Worm (Caenorhabditis elegans) whole organism, midembryonic: ENCODE measurements around the gene F14H8.8.

Experiments used
- T22C8.4 ChIP-seq: fragments of 200-800 bp; sonication (Bioruptor generic); IDR thresholded peaks from 2 replicates; pipeline ENCODE4 v1.3.6; 2022; ENCODE audit warnings: missing genetic modification characterization, missing compliant biosample characterization
- cog-1 ChIP-seq: sonication (generic microtip); optimal IDR thresholded peaks from 2 replicates; lab custom pipeline; 2016; ENCODE audit warnings: missing genetic modification characterization, missing compliant biosample characterization
- flt-1 ChIP-seq: fragments of 200-800 bp; sonication (Bioruptor generic); IDR thresholded peaks from 2 replicates; pipeline ENCODE4 v1.3.6; 2022; ENCODE audit warnings: missing genetic modification characterization, missing compliant biosample characterization
- klf-2 ChIP-seq: fragments of 200-800 bp; sonication (Bioruptor generic); conservative IDR thresholded peaks from 2 replicates; pipeline ENCODE4 v1.3.6; 2022; ENCODE audit warnings: missing genetic modification reagents, missing genetic modification characterization, missing compliant biosample characterization
- med-1 ChIP-seq: sonication (generic microtip); optimal IDR thresholded peaks from 2 replicates; lab custom pipeline; 2017; ENCODE audit warnings: missing genetic modification characterization, mild to moderate bottlenecking, missing compliant biosample characterization, antibody characterized with exemption, missing genetic modification reagents; ENCODE audit not compliant: insufficient read depth
- ref-1 ChIP-seq: fragments of 200-800 bp; sonication (Bioruptor generic); conservative IDR thresholded peaks from 2 replicates; pipeline ENCODE4 v1.3.6; 2022; ENCODE audit warnings: missing genetic modification reagents, missing genetic modification characterization, missing compliant biosample characterization
- tab-1 ChIP-seq: fragments of 200-800 bp; sonication (Bioruptor generic); IDR thresholded peaks from 2 replicates; pipeline ENCODE4 v1.3.6; 2022; ENCODE audit warnings: missing genetic modification characterization, missing compliant biosample characterization
- ztf-23 ChIP-seq: fragments of 200-800 bp; sonication (Bioruptor generic); IDR thresholded peaks from 2 replicates; pipeline ENCODE4 v1.3.6; 2022; ENCODE audit warnings: missing genetic modification reagents, missing genetic modification characterization, missing compliant biosample characterization
- ztf-29 ChIP-seq: fragments of 200-800 bp; sonication (Bioruptor generic); IDR thresholded peaks from 2 replicates; pipeline ENCODE4 v1.3.6; 2022; ENCODE audit warnings: missing genetic modification reagents, missing genetic modification characterization, missing compliant biosample characterization

The F14H8.8 gene

DNA sequence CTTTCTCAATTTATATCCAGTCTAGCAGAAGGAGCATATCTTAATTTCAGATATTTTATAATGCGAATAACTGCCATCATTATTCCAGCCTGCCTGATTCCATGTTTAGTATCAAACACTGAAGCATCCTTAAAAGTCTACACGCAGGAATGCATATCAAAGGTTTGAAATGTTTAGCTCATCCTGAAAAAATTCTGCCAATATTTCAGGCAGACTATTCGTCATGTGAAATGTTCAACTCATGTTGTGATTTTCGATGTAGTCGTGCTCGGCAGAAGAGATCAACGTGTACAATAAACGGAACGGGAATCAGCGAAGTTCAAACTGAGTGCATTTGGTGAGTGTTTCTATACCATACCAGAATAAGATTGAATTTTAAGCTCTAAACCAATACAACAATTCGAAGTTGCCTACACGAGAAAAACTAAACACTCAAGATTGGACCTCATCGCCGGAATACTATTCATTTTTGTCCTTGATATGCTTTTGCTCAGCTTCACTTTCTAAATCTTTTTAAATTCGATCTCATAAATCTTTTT is 29.7 kb upstream of the F14H8.8 start, which contains the start of gene T01C3.11:
Gene T01C3.11, plus strand, starts transcription at position 51 of the 539 bp plus-strand sequence.
- TF ChIP-seq T22C8.4 = no peak
- TF ChIP-seq cog-1 (tag; lab: Kevin White, UChicago) = no peak
- TF ChIP-seq ztf-23 (GFP tag; lab: Robert Waterston, UW) = no peak

DNA sequence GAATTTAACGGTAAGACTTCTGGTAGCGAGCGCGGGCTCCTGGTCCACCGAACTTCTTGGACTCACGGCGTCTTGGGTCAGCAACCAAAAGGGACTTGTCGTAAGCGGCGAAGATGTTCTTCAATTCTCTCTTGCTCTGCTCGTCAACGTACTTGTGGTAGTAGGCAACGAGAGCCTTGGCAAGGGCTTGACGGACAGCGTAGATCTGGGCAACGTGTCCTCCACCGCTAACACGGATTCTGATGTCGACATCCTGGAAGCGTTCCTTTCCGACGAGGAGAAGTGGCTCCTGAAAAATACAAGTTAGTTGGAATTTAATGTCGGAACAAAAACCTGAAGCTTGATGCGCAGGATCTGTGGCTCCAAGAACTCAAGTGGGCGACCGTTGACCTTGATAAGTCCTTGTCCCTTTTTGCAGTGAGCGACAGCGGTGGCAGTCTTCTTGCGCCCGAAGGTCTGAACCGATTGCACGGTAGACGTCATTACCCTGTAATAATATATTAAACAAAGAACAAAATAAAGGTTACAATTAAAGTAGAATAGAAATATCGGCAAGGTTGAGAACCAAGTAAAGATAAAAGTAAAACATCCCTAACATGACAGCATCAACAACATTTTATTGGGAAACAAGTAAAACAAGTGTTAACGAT is 29.1 kb upstream of the F14H8.8 start, which contains the start of gene rps-16:
Gene rps-16, minus strand, starts transcription at position 487 of the 650 bp plus-strand sequence.
- TF ChIP-seq flt-1 (GFP tag; lab: Robert Waterston, UW) (0 out of 2 replicates have a peak, but pooled peaks have one; percentile 6), cog-1 (tag; lab: Kevin White, UChicago) (no peak)

DNA sequence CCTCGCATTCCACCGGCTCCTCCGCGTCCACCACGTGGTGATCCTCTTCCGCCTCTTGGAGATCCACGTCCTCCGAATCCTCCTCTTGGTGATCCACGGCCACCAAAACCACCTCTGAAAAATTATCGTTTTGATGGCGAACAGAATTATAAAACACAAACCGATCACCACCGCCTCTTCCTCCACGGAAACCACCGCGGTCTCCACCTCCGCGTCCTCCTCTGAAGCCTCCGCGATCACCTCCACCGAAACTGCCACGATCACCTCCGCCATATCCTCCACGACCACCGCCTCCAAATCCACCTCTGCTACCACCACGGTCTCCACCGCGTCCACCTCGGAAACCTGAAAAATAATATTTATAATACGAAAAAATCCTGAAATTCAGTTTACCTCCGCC is 27.7 kb upstream of the F14H8.8 start:
- TF ChIP-seq tab-1 = no peak
- TF ChIP-seq cog-1 (tag; lab: Kevin White, UChicago) = no peak
- no peak for TF ChIP-seq ztf-29 (GFP tag; lab: Robert Waterston, UW)
- no peak for TF ChIP-seq ref-1 (GFP tag; lab: Robert Waterston, UW)
- no peak for TF ChIP-seq flt-1 (GFP tag; lab: Robert Waterston, UW)
- TF ChIP-seq med-1 (GFP tag; lab: Kevin White, UChicago) = no peak
- TF ChIP-seq klf-2 (GFP tag; lab: Robert Waterston, UW) = no peak
- TF ChIP-seq T22C8.4 = no peak
- no peak for TF ChIP-seq ztf-23 (GFP tag; lab: Robert Waterston, UW)

DNA sequence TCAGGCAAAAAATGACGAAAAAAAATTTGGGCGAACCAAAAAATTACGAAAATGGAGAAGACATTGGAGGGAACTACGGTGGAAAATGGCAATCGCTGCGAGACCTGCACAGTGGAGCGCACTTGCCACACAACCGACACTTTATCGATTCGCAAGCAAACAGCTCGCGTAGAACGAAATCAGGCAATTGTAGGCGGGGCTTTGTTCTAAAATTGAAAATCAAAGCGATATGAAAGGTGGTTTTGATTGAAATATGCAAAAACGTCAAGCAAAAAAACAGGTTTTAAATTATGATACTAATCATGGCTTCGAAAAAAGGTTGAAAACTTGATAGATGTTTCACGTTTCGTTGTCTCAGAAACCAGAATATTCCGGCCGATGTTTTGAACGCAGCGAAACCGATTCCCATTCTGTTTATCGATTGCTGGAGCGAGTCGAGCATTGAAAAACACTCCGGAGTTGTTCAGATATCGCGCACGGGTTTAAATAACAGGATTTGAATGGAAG is 27.0 kb upstream of the F14H8.8 start, which contains the start of the genes fib-1 and mut-15:
Gene fib-1, minus strand, starts transcription at position 40 of the 507 bp plus-strand sequence.
Gene mut-15, plus strand, starts transcription at position 360 of the 507 bp plus-strand sequence.
- TF ChIP-seq flt-1 (GFP tag; lab: Robert Waterston, UW) (peak; percentile 82), klf-2 (GFP tag; lab: Robert Waterston, UW) (0 out of 2 replicates have a peak, but pooled peaks have one; percentile 38), tab-1 (no peak), ztf-29 (GFP tag; lab: Robert Waterston, UW) (0 out of 2 replicates have a peak, but pooled peaks have one; percentile 26), ref-1 (GFP tag; lab: Robert Waterston, UW) (0 out of 2 replicates have a peak, but pooled peaks have one; percentile 31), T22C8.4 (peak; percentile 73), med-1 (GFP tag; lab: Kevin White, UChicago) (no peak), ztf-23 (GFP tag; lab: Robert Waterston, UW) (peak; percentile 72), cog-1 (tag; lab: Kevin White, UChicago) (peak; percentile 93)

DNA sequence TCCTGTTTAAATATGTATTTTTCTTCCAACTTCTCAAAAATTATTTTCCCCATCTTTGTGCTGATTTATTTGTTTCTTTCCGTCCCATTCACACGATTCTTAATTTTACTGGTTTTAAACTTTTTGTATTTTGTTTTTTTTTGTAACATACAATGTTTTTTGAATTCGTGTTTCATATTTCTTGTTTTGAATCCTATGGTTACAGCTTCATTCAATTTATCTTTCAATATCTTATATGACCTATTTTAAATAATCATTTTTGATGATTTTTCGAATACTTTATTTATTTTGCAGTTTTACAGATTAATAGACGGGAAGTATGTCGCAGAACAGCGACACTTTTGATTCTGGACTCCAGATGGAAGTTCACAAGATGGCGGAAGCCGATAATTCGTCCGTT is 24.5 kb upstream of the F14H8.8 start, which contains the start of gene hrde-2:
Gene hrde-2, plus strand, starts transcription at position 301 of the 400 bp plus-strand sequence.
- TF ChIP-seq ztf-29 (GFP tag; lab: Robert Waterston, UW) = no peak
- no peak for TF ChIP-seq ref-1 (GFP tag; lab: Robert Waterston, UW)
- no peak for TF ChIP-seq ztf-23 (GFP tag; lab: Robert Waterston, UW)
- TF ChIP-seq flt-1 (GFP tag; lab: Robert Waterston, UW) = no peak

DNA sequence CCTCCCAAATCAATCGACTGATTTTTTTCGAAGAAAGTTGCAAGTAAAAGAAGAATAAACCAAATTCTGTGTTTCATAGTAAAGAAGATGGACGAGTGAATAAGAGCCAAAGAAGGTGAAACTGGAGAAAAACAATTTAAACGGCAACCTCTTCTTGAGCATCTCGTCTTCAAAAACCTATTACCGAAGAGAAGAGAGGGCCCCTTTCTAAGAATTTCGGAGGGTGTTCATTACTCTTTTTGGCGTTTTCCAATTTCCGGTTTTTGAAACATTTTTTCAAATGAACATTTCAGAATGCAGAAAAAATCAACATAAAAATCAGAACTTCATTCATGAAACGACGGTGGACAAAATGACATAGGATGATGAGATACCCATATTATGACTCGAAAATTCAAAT is 17.7 kb upstream of the F14H8.8 start, which contains the start of gene nmr-2:
Gene nmr-2, minus strand, starts transcription at position 101 of the 400 bp plus-strand sequence.
- TF ChIP-seq T22C8.4 (no peak), ztf-29 (GFP tag; lab: Robert Waterston, UW) (no peak), ref-1 (GFP tag; lab: Robert Waterston, UW) (no peak), ztf-23 (GFP tag; lab: Robert Waterston, UW) (no peak), med-1 (GFP tag; lab: Kevin White, UChicago) (no peak), klf-2 (GFP tag; lab: Robert Waterston, UW) (no peak), cog-1 (tag; lab: Kevin White, UChicago) (no peak), tab-1 (no peak), flt-1 (GFP tag; lab: Robert Waterston, UW) (no peak)

DNA sequence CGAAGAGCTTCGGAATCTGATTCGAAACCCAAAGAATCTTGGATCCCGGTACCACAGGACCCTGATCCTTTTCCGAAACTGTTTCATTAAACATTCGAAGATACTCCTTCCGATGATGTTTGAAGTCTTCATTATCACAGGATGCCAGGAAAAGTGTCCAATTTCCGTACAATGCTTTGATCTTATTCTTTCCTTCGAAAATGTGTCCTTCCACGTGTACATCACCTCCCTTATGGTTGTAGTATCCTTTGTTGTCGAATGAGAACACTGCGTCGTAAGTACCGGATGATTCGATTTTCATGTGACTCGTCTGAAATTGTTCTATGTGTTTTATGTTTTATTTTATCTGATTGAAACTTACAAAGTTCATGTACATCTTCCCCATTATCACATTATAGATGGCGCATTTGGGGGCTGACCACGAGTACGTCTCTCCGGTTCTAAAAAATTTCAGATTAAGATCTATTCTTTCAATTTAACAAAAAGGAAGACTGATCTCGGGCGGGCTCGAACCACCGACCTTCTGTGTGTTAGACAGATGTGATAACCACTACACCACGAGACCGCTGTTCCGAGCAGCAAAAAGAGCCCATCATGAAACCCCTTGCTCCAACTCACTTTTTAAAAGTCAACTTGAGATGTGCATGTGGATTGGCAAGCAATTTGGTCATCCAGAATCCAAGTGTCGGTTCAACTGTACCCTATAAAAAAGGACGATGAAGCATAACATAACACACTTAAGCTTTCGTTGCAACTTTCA is 16.5 kb upstream of the F14H8.8 start:
- TF ChIP-seq cog-1 (tag; lab: Kevin White, UChicago) = no peak

DNA sequence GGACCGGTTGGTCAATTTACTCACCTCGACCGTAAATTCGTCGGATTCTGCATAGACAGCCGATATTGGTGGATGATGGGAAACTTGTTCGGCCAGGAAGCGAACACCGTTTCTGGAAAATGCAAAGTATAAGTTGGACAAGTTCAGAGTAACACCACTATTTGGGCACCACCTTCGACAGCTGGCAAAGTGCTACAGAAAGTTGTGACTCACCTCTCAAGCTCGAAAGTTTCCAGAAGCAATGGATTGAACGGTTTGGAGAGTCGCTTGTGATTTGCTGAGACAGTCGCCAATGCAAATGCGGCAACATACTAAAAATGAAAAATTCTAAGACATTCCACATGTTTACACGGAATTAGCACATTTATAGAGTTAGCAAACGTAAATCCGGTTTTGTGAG is 15.9 kb upstream of the F14H8.8 start:
- no peak for TF ChIP-seq T22C8.4
- no peak for TF ChIP-seq klf-2 (GFP tag; lab: Robert Waterston, UW)
- no peak for TF ChIP-seq flt-1 (GFP tag; lab: Robert Waterston, UW)
- no peak for TF ChIP-seq med-1 (GFP tag; lab: Kevin White, UChicago)
- no peak for TF ChIP-seq ref-1 (GFP tag; lab: Robert Waterston, UW)
- TF ChIP-seq ztf-29 (GFP tag; lab: Robert Waterston, UW) = no peak

DNA sequence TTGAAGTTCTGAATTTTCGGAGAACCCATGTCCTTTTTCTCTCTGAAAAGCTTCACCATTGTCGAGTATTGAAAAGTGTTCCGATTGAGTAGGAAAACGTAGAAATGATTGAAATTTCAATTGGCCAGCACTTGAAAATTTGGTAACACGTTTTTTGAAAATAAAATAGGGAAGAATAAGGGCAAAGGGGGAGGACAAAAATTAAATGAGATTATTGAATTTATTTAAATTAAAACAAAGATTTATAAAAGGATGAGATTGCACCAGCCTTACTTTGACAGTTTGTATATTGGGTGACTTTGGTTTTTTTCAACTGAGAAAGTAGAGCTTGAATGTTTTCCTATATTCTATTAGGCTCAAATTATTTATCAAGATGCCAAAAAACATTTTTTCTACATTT is 15.1 kb upstream of the F14H8.8 start, which contains the start of gene obr-2:
Gene obr-2, minus strand, starts transcription at position 101 of the 400 bp plus-strand sequence.
- no peak for TF ChIP-seq ztf-23 (GFP tag; lab: Robert Waterston, UW)
- no peak for TF ChIP-seq tab-1
- no peak for TF ChIP-seq flt-1 (GFP tag; lab: Robert Waterston, UW)
- TF ChIP-seq cog-1 (tag; lab: Kevin White, UChicago) = no peak
- TF ChIP-seq ztf-29 (GFP tag; lab: Robert Waterston, UW) = no peak
- no peak for TF ChIP-seq klf-2 (GFP tag; lab: Robert Waterston, UW)
- TF ChIP-seq med-1 (GFP tag; lab: Kevin White, UChicago) = no peak
- no peak for TF ChIP-seq T22C8.4
- no peak for TF ChIP-seq ref-1 (GFP tag; lab: Robert Waterston, UW)
